Worm (Caenorhabditis elegans) whole organism, L3 larva: Measurements from ENCODE around the gene F37C12.21.

Experiments used
- egl-27 ChIP-seq: sonication (generic microtip); optimal IDR thresholded peaks from 4 replicates; lab custom pipeline; 2017; ENCODE audit warnings: missing biosample characterization, missing genetic modification reagents, missing genetic modification characterization
- elt-3 ChIP-seq, 3 experiments: fragments of 150-350 bp in 1 of 3; sonication (generic microtip) in 2 of 3; optimal IDR thresholded peaks; 2 replicates in 2 of 3; 4 replicates in 1 of 3; lab custom pipeline; 2014 to 2017; ENCODE audit warnings: missing biosample characterization in 3 of 3, missing genetic modification characterization in 3 of 3
- lin-39 ChIP-seq: fragments of 150-350 bp; optimal IDR thresholded peaks from 2 replicates; lab custom pipeline; 2018; ENCODE audit warnings: missing biosample characterization, missing genetic modification reagents, missing genetic modification characterization
- mdl-1 ChIP-seq: fragments of 150-350 bp; optimal IDR thresholded peaks from 2 replicates; lab custom pipeline; 2014; ENCODE audit warnings: missing biosample characterization, missing genetic modification characterization
- nhr-237 ChIP-seq: fragments of 150-350 bp; optimal IDR thresholded peaks from 2 replicates; lab custom pipeline; 2014; ENCODE audit warnings: missing biosample characterization, missing genetic modification characterization
- nhr-76 ChIP-seq: fragments of 150-350 bp; sonication (generic microtip); optimal IDR thresholded peaks from 5 replicates; lab custom pipeline; 2014; ENCODE audit warnings: missing biosample characterization, missing genetic modification characterization
- nhr-77 ChIP-seq: fragments of 150-350 bp; optimal IDR thresholded peaks from 2 replicates; lab custom pipeline; 2014; ENCODE audit warnings: missing biosample characterization, missing genetic modification characterization
- snpc-4 ChIP-seq: fragments of 150-350 bp; optimal IDR thresholded peaks from 2 replicates; lab custom pipeline; 2014; ENCODE audit warnings: missing biosample characterization, missing genetic modification characterization

DNA sequence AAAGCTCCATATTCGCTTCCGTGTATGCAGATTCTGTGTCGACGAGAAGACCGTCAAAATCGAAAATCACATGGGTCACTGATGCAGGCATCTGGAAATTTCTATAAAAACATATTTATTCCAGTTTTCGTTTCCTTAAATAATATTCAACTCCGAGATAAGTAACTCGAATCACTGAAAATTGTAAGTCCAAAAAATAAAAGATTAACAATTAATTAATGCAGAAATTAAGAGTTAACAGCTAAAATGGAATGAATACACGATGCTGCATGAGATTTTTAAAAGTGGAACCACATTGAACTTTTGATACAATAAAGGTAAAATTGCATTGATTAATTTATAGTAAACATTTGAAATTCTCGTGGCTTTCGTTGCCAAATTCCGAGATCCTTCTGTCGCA lies 42.7 kb downstream of the F37C12.21 start, which contains the start of gene R151.10:
- TF ChIP-seq lin-39 (tag; lab: Kevin White, UChicago) (no peak), snpc-4 (tag; lab: Kevin White, UChicago) (no peak), nhr-77 (tag; lab: Kevin White, UChicago) (no peak), mdl-1 (tag; lab: Kevin White, UChicago) (no peak), nhr-237 (tag; lab: Kevin White, UChicago) (no peak), egl-27 (tag; lab: Kevin White, UChicago) (no peak), elt-3 (tag; optimal IDR thresholded peaks at IDR 0.05; lab: Kevin White, UChicago) (no peak), nhr-76 (no peak)
